Fruit fly (Drosophila melanogaster) whole organism, pupa: ENCODE measurements around the gene kat-60L1.

Experiments used
- CG10348 ChIP-seq: fragments of 200-800 bp; sonication (Bioruptor generic); IDR thresholded peaks from 2 replicates; pipeline ENCODE4 v1.3.6; 2022; ENCODE audit warnings: missing biosample characterization, missing genetic modification characterization
- CG12605 ChIP-seq: fragments of 200-800 bp; sonication (Bioruptor generic); IDR thresholded peaks from 2 replicates; pipeline ENCODE4 v1.3.6; 2022; ENCODE audit warnings: missing biosample characterization, missing genetic modification characterization
- CG13204 ChIP-seq: fragments of 200-800 bp; sonication (Bioruptor generic); optimal IDR thresholded peaks from 2 replicates; lab custom pipeline; 2018; ENCODE audit warnings: missing biosample characterization, mild to moderate bottlenecking, missing genetic modification characterization, moderate library complexity
- CG14655 ChIP-seq: fragments of 200-800 bp; sonication (Bioruptor generic); optimal IDR thresholded peaks from 3 replicates; lab custom pipeline; 2017; ENCODE audit warnings: mild to moderate bottlenecking, missing biosample characterization, missing genetic modification reagents, missing genetic modification characterization
- CG15710 ChIP-seq: fragments of 200-800 bp; sonication (Bioruptor generic); optimal IDR thresholded peaks from 2 replicates; lab custom pipeline; 2018; ENCODE audit warnings: missing biosample characterization, mild to moderate bottlenecking, missing genetic modification characterization, moderate library complexity
- CG17806 ChIP-seq: fragments of 200-800 bp; sonication (Bioruptor generic); optimal IDR thresholded peaks from 2 replicates; lab custom pipeline; 2018; ENCODE audit warnings: missing biosample characterization, mild to moderate bottlenecking, missing genetic modification characterization, moderate library complexity
- CG32121 ChIP-seq: fragments of 200-800 bp; sonication (Bioruptor generic); IDR thresholded peaks from 2 replicates; pipeline ENCODE4 v1.3.6; 2022; ENCODE audit warnings: missing biosample characterization, missing genetic modification characterization
- CG34367 ChIP-seq: fragments of 200-800 bp; sonication (Bioruptor generic); optimal IDR thresholded peaks from 2 replicates; lab custom pipeline; 2018; ENCODE audit warnings: missing biosample characterization, mild to moderate bottlenecking, missing genetic modification characterization
- CG4496 ChIP-seq: fragments of 200-800 bp; sonication (Bioruptor generic); IDR thresholded peaks from 3 replicates; pipeline ENCODE4 v1.3.6; 2022; ENCODE audit warnings: missing biosample characterization, missing genetic modification characterization
- CG8159 ChIP-seq: fragments of 200-800 bp; sonication (Bioruptor generic); optimal IDR thresholded peaks from 3 replicates; lab custom pipeline; 2018; ENCODE audit warnings: missing biosample characterization, mild to moderate bottlenecking, missing genetic modification characterization, moderate library complexity
- CG8301 ChIP-seq: fragments of 200-800 bp; sonication (Bioruptor generic); optimal IDR thresholded peaks from 2 replicates; lab custom pipeline; 2018; ENCODE audit warnings: missing biosample characterization, mild to moderate bottlenecking, missing genetic modification characterization
- CG9948 ChIP-seq: fragments of 200-800 bp; sonication (Bioruptor generic); optimal IDR thresholded peaks from 2 replicates; lab custom pipeline; 2018; ENCODE audit warnings: missing biosample characterization, mild to moderate bottlenecking, missing genetic modification characterization, moderate library complexity
- D1 ChIP-seq: fragments of 200-800 bp; sonication (Bioruptor generic); optimal IDR thresholded peaks from 2 replicates; lab custom pipeline; 2018; ENCODE audit warnings: missing biosample characterization, mild to moderate bottlenecking, missing genetic modification characterization, moderate library complexity
- EcR ChIP-seq: fragments of 200-800 bp; sonication (Bioruptor generic); optimal IDR thresholded peaks from 3 replicates; lab custom pipeline; 2019; ENCODE audit warnings: missing biosample characterization, missing genetic modification characterization, mild to moderate bottlenecking, moderate library complexity, missing genetic modification reagents
- Ets98B ChIP-seq: fragments of 200-800 bp; sonication (Bioruptor generic); IDR thresholded peaks from 2 replicates; pipeline ENCODE4 v1.3.6; 2022; ENCODE audit warnings: missing biosample characterization, missing genetic modification characterization
- Pif1A ChIP-seq: fragments of 200-800 bp; sonication (Bioruptor generic); optimal IDR thresholded peaks from 3 replicates; lab custom pipeline; 2016; ENCODE audit warnings: missing biosample characterization, missing genetic modification characterization
- Pif1B ChIP-seq: fragments of 200-800 bp; sonication (Bioruptor generic); optimal IDR thresholded peaks from 3 replicates; lab custom pipeline; 2016; ENCODE audit warnings: missing biosample characterization, missing genetic modification characterization
- Snoo ChIP-seq: fragments of 200-800 bp; sonication (Bioruptor generic); optimal IDR thresholded peaks from 3 replicates; lab custom pipeline; 2017; ENCODE audit warnings: missing biosample characterization, mild to moderate bottlenecking, missing genetic modification characterization, inconsistent platforms
- fd96Ca ChIP-seq: fragments of 200-800 bp; sonication (Bioruptor generic); IDR thresholded peaks from 3 replicates; pipeline ENCODE4 v1.3.6; 2022; ENCODE audit warnings: missing biosample characterization, missing genetic modification characterization
- gl ChIP-seq: fragments of 200-800 bp; sonication (Bioruptor generic); optimal IDR thresholded peaks from 2 replicates; lab custom pipeline; 2018; ENCODE audit warnings: missing biosample characterization, mild to moderate bottlenecking, missing genetic modification characterization
- rn ChIP-seq: fragments of 200-800 bp; sonication (Bioruptor generic); IDR thresholded peaks from 2 replicates; pipeline ENCODE4 v1.3.6; 2022; ENCODE audit warnings: missing biosample characterization, missing genetic modification characterization

kat-60L1 gene

DNA sequence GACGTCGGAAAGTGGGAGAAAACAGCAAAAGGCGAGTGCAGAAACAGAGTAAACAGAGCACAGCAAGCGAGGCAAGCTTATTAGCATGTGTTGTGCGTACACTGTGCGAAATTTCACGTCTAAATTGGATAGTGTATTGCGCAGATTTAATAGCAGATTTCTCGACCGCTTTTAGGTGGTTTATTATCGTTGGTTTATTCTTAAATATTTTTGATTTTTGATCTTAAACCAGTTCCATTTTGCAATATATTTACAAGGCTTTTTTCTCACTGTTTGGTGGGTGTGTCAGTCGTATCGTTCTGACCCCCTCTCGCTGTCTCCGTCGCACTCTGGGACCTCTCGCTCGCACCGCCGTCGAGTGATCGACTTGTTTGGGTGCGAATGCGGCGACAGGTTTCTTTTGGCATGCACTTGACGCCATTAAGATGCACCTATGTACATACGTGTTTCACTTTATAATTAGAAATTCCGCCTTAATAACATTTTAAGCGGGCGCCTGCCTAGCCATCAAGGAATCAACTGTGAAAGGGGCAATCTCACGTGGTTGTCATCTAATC lies 52.5 kb downstream of the kat-60L1 start:
- TF ChIP-seq CG14655 (GFP tag; lab: Kevin White, UChicago) = peak; percentile 93
- peak; percentile 89 for TF ChIP-seq Pif1A
- TF ChIP-seq CG13204 = no peak
- TF ChIP-seq CG4496 = peak; percentile 96
- TF ChIP-seq CG8301 (tag; lab: Kevin White, UChicago) = peak; percentile 95
- peak; percentile 92 for TF ChIP-seq CG32121 (GFP tag; lab: Robert Waterston, UW)
- peak; percentile 76 for TF ChIP-seq CG17806
- TF ChIP-seq gl (tag; lab: Kevin White, UChicago) = peak; percentile 55
- peak; percentile 81 for TF ChIP-seq CG15710 (tag; lab: Kevin White, UChicago)
- TF ChIP-seq D1 = no peak
- peak; percentile 88 for TF ChIP-seq rn (GFP tag; lab: Robert Waterston, UW)
- TF ChIP-seq CG10348 (GFP tag; lab: Robert Waterston, UW) = peak; percentile 64; the same call in 1 of the 2 replicates
- TF ChIP-seq CG34367 = peak; percentile 77
- peak; percentile 12 for TF ChIP-seq EcR (GFP tag; lab: Kevin White, UChicago)
- peak; percentile 90 for TF ChIP-seq CG12605 (GFP tag; lab: Robert Waterston, UW)
- peak; percentile 96 for TF ChIP-seq Ets98B (GFP tag; lab: Robert Waterston, UW)
- peak; percentile 85 for TF ChIP-seq Snoo (tag; lab: Kevin White, UChicago)
- peak; percentile 83 for TF ChIP-seq CG8159
- peak; percentile 97 for TF ChIP-seq fd96Ca (GFP tag; lab: Robert Waterston, UW)
- no peak for TF ChIP-seq CG9948
- TF ChIP-seq Pif1B (GFP tag; lab: Kevin White, UChicago) = peak; percentile 87

DNA sequence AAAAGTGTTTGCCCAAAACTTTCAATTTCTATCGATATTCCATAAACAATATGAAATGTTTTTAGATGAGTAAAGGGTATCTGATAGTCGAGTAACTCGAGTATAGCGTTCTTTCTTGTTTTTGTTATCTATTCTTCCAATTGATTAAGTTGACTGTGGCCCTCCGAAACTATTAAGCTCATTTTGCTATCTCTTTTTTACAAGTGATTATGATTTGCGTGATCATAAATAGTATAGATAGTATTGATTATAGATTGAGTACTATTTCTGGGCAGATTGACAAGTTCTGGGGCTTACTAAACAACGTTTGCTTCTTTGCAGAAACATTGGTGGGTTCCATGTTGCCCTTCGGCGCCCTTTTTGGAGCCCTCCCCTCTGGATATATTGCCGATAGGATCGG lies 55.0 kb downstream of the kat-60L1 start:
- TF ChIP-seq gl (tag; lab: Kevin White, UChicago) (no peak), CG15710 (tag; lab: Kevin White, UChicago) (no peak), CG10348 (GFP tag; lab: Robert Waterston, UW) (no peak), Snoo (tag; lab: Kevin White, UChicago) (no peak), CG17806 (no peak), CG14655 (GFP tag; lab: Kevin White, UChicago) (no peak)
